Fruit fly (Drosophila melanogaster) whole organism, prepupa: ENCODE results near the gene RpL35A.
A peak's percentile ranks its signal among the peaks of the same experiment; 100 is the strongest.

ENCODE experiments used
- Blimp-1 ChIP-seq: fragments of 200-800 bp; sonication (Bioruptor generic); optimal IDR thresholded peaks from 3 replicates; lab custom pipeline; 2017; ENCODE audit warnings: missing biosample characterization, missing genetic modification characterization, mild to moderate bottlenecking, moderate library complexity, missing genetic modification reagents
- CG10631 ChIP-seq: fragments of 200-800 bp; sonication (Bioruptor generic); optimal IDR thresholded peaks from 2 replicates; lab custom pipeline; 2016; ENCODE audit warnings: missing biosample characterization, missing genetic modification characterization
- CG11294 ChIP-seq: fragments of 200-800 bp; sonication (Bioruptor generic); IDR thresholded peaks from 2 replicates; pipeline ENCODE4 v1.3.6; 2022; ENCODE audit warnings: missing biosample characterization, missing genetic modification characterization
- CG11762 ChIP-seq: fragments of 200-800 bp; sonication (Bioruptor generic); optimal IDR thresholded peaks from 3 replicates; lab custom pipeline; 2016; ENCODE audit warnings: missing biosample characterization, missing genetic modification characterization; ENCODE audit not compliant: insufficient read depth
- CG11902 ChIP-seq: fragments of 200-800 bp; sonication (Bioruptor generic); optimal IDR thresholded peaks from 3 replicates; lab custom pipeline; 2016; ENCODE audit warnings: missing biosample characterization, missing genetic modification characterization
- CG15336 ChIP-seq: fragments of 200-800 bp; sonication (Bioruptor generic); IDR thresholded peaks from 2 replicates; pipeline ENCODE4 v1.3.6; 2022; ENCODE audit warnings: missing biosample characterization, missing genetic modification characterization
- CG1621 ChIP-seq: fragments of 200-800 bp; sonication (Bioruptor generic); optimal IDR thresholded peaks from 3 replicates; lab custom pipeline; 2018; ENCODE audit warnings: missing biosample characterization, mild to moderate bottlenecking, missing genetic modification characterization
- CG16779 ChIP-seq: fragments of 200-800 bp; sonication (Bioruptor generic); optimal IDR thresholded peaks from 3 replicates; lab custom pipeline; 2017; ENCODE audit warnings: missing biosample characterization, mild to moderate bottlenecking, missing genetic modification characterization
- CG3032 ChIP-seq: fragments of 200-800 bp; optimal IDR thresholded peaks from 2 replicates; lab custom pipeline; 2019; ENCODE audit warnings: missing biosample characterization, mild to moderate bottlenecking, missing genetic modification characterization, moderate library complexity
- CG31627 ChIP-seq: fragments of 200-800 bp; sonication (Bioruptor generic); optimal IDR thresholded peaks from 3 replicates; lab custom pipeline; 2016; ENCODE audit warnings: missing biosample characterization, missing genetic modification characterization
- CG32006 ChIP-seq: fragments of 200-800 bp; sonication (Bioruptor generic); optimal IDR thresholded peaks from 3 replicates; lab custom pipeline; 2017; ENCODE audit warnings: missing biosample characterization, mild to moderate bottlenecking, missing genetic modification characterization
- CG34406 ChIP-seq: fragments of 200-800 bp; sonication (Bioruptor generic); optimal IDR thresholded peaks from 3 replicates; lab custom pipeline; 2016; ENCODE audit warnings: missing biosample characterization, missing genetic modification characterization
- CG3919 ChIP-seq: fragments of 200-800 bp; sonication (Bioruptor generic); optimal IDR thresholded peaks from 3 replicates; lab custom pipeline; 2016; ENCODE audit warnings: missing biosample characterization, missing genetic modification characterization
- CG4318 ChIP-seq: fragments of 200-800 bp; sonication (Bioruptor generic); optimal IDR thresholded peaks from 3 replicates; lab custom pipeline; 2017; ENCODE audit warnings: missing biosample characterization, mild to moderate bottlenecking, missing genetic modification characterization
- CG6163 ChIP-seq: fragments of 200-800 bp; sonication (Bioruptor generic); IDR thresholded peaks from 3 replicates; pipeline ENCODE4 v1.3.6; 2022; ENCODE audit warnings: missing biosample characterization, missing genetic modification characterization
- CG6276 ChIP-seq: fragments of 200-800 bp; sonication (Bioruptor generic); optimal IDR thresholded peaks from 2 replicates; lab custom pipeline; 2017; ENCODE audit warnings: missing biosample characterization, mild to moderate bottlenecking, missing genetic modification characterization
- CG6808 ChIP-seq: fragments of 200-800 bp; sonication (Bioruptor generic); optimal IDR thresholded peaks from 3 replicates; lab custom pipeline; 2017; ENCODE audit warnings: missing biosample characterization, missing genetic modification characterization, mild to moderate bottlenecking, moderate library complexity, missing genetic modification reagents
- CG6854 ChIP-seq: fragments of 200-800 bp; sonication (Bioruptor generic); optimal IDR thresholded peaks from 2 replicates; lab custom pipeline; 2017; ENCODE audit warnings: missing biosample characterization, mild to moderate bottlenecking, missing genetic modification characterization
- CG7368 ChIP-seq: fragments of 200-800 bp; sonication (Bioruptor generic); optimal IDR thresholded peaks from 3 replicates; lab custom pipeline; 2016; ENCODE audit warnings: missing biosample characterization, missing genetic modification characterization
- CG8119 ChIP-seq: fragments of 200-800 bp; sonication (Bioruptor generic); IDR thresholded peaks from 3 replicates; pipeline ENCODE4 v1.3.6; 2022; ENCODE audit warnings: missing biosample characterization, missing genetic modification characterization
- CG8319 ChIP-seq: fragments of 200-800 bp; sonication (Bioruptor generic); optimal IDR thresholded peaks from 3 replicates; lab custom pipeline; 2016; ENCODE audit warnings: missing biosample characterization, missing genetic modification characterization
- CG8632 ChIP-seq: fragments of 200-800 bp; sonication (Bioruptor generic); optimal IDR thresholded peaks from 3 replicates; lab custom pipeline; 2016; ENCODE audit warnings: missing biosample characterization, missing genetic modification characterization
- CG9139 ChIP-seq: fragments of 200-800 bp; sonication (Bioruptor generic); optimal IDR thresholded peaks from 3 replicates; lab custom pipeline; 2017; ENCODE audit warnings: missing biosample characterization, mild to moderate bottlenecking, missing genetic modification characterization
- Eip75B ChIP-seq: fragments of 200-800 bp; sonication (Bioruptor generic); optimal IDR thresholded peaks from 3 replicates; lab custom pipeline; 2016; ENCODE audit warnings: missing biosample characterization, missing genetic modification characterization
- Eip78C ChIP-seq: fragments of 200-800 bp; sonication (Bioruptor generic); peaks from one replicate; lab custom pipeline; 2016; ENCODE audit warnings: missing biosample characterization, missing genetic modification characterization
- Eip93F ChIP-seq: fragments of 200-800 bp; sonication (Bioruptor generic); optimal IDR thresholded peaks from 2 replicates; lab custom pipeline; 2016; ENCODE audit warnings: missing biosample characterization, mild to moderate bottlenecking, missing genetic modification characterization
- Ets96B ChIP-seq: fragments of 200-800 bp; optimal IDR thresholded peaks from 2 replicates; lab custom pipeline; 2019; ENCODE audit warnings: missing biosample characterization, mild to moderate bottlenecking, missing genetic modification characterization, moderate library complexity
- Gug ChIP-seq: fragments of 200-800 bp; sonication (Bioruptor generic); IDR thresholded peaks from 2 replicates; pipeline ENCODE4 v1.3.6; 2022; ENCODE audit warnings: missing biosample characterization, missing genetic modification characterization
- Hr38 ChIP-seq: sonication (Bioruptor generic); optimal IDR thresholded peaks from 2 replicates; lab custom pipeline; 2016; ENCODE audit warnings: missing biosample characterization, missing genetic modification characterization
- Hr39 ChIP-seq: fragments of 200-800 bp; sonication (Bioruptor generic); optimal IDR thresholded peaks from 2 replicates; lab custom pipeline; 2016; ENCODE audit warnings: missing biosample characterization, missing genetic modification characterization
- Hr4 ChIP-seq: fragments of 200-800 bp; sonication (Bioruptor generic); optimal IDR thresholded peaks from 3 replicates; lab custom pipeline; 2016; ENCODE audit warnings: missing biosample characterization, missing genetic modification characterization
- Lpt ChIP-seq: fragments of 200-800 bp; sonication (Bioruptor generic); optimal IDR thresholded peaks from 3 replicates; lab custom pipeline; 2016; ENCODE audit warnings: missing biosample characterization, missing genetic modification characterization
- Met ChIP-seq: fragments of 200-800 bp; sonication (Bioruptor generic); optimal IDR thresholded peaks from 3 replicates; lab custom pipeline; 2016; ENCODE audit warnings: missing biosample characterization, missing genetic modification characterization
- OdsH ChIP-seq: fragments of 200-800 bp; sonication (Bioruptor generic); optimal IDR thresholded peaks from 3 replicates; lab custom pipeline; 2016; ENCODE audit warnings: missing biosample characterization, missing genetic modification characterization
- Smox ChIP-seq: fragments of 200-800 bp; sonication (Bioruptor generic); optimal IDR thresholded peaks from 3 replicates; lab custom pipeline; 2016; ENCODE audit warnings: missing biosample characterization, missing genetic modification characterization
- Sox102F ChIP-seq: fragments of 200-800 bp; sonication (Bioruptor generic); optimal IDR thresholded peaks from 2 replicates; lab custom pipeline; 2016; ENCODE audit warnings: missing biosample characterization, mild to moderate bottlenecking, missing genetic modification characterization
- Sox14 ChIP-seq: fragments of 200-800 bp; sonication (Bioruptor generic); optimal IDR thresholded peaks from 3 replicates; lab custom pipeline; 2016; ENCODE audit warnings: missing biosample characterization, missing genetic modification characterization
- Sox15 ChIP-seq: fragments of 200-800 bp; sonication (Bioruptor generic); optimal IDR thresholded peaks from 3 replicates; lab custom pipeline; 2016; ENCODE audit warnings: missing biosample characterization, missing genetic modification characterization
- acj6 ChIP-seq: fragments of 200-800 bp; sonication (Bioruptor generic); optimal IDR thresholded peaks from 3 replicates; lab custom pipeline; 2016; ENCODE audit warnings: missing biosample characterization, missing genetic modification characterization
- cyc ChIP-seq: fragments of 200-800 bp; sonication (Bioruptor generic); optimal IDR thresholded peaks from 3 replicates; lab custom pipeline; 2016; ENCODE audit warnings: missing biosample characterization, missing genetic modification characterization
- dac ChIP-seq: fragments of 200-800 bp; sonication (Bioruptor generic); optimal IDR thresholded peaks from 2 replicates; lab custom pipeline; 2017; ENCODE audit warnings: missing biosample characterization, mild to moderate bottlenecking, missing genetic modification characterization
- dsx ChIP-seq: fragments of 200-800 bp; optimal IDR thresholded peaks from 3 replicates; lab custom pipeline; 2019; ENCODE audit warnings: missing biosample characterization, mild to moderate bottlenecking, missing genetic modification characterization, moderate library complexity; ENCODE audit not compliant: poor library complexity, severe bottlenecking
- eg ChIP-seq: fragments of 200-800 bp; sonication (Bioruptor generic); IDR thresholded peaks from 3 replicates; pipeline ENCODE4 v1.3.6; 2022; ENCODE audit warnings: missing biosample characterization, missing genetic modification characterization
- fd59A ChIP-seq: fragments of 200-800 bp; sonication (Bioruptor generic); optimal IDR thresholded peaks from 2 replicates; lab custom pipeline; 2017; ENCODE audit warnings: missing biosample characterization, mild to moderate bottlenecking, missing genetic modification characterization, missing genetic modification reagents
- fd85E ChIP-seq: fragments of 200-800 bp; sonication (Bioruptor generic); optimal IDR thresholded peaks from 3 replicates; lab custom pipeline; 2016; ENCODE audit warnings: missing biosample characterization, missing genetic modification characterization
- fkh ChIP-seq: fragments of 200-800 bp; sonication (Bioruptor generic); optimal IDR thresholded peaks from 3 replicates; lab custom pipeline; 2017; ENCODE audit warnings: missing biosample characterization, mild to moderate bottlenecking, missing genetic modification characterization, moderate library complexity
- lz ChIP-seq: fragments of 200-800 bp; sonication (Bioruptor generic); optimal IDR thresholded peaks from 3 replicates; lab custom pipeline; 2016; ENCODE audit warnings: missing biosample characterization, missing genetic modification characterization
- pdm3 ChIP-seq: fragments of 200-800 bp; sonication (Bioruptor generic); optimal IDR thresholded peaks from 3 replicates; lab custom pipeline; 2016; ENCODE audit warnings: missing biosample characterization, missing genetic modification characterization
- spab ChIP-seq: fragments of 200-800 bp; sonication (Bioruptor generic); optimal IDR thresholded peaks from 2 replicates; lab custom pipeline; 2017; ENCODE audit warnings: missing biosample characterization, mild to moderate bottlenecking, missing genetic modification characterization, missing genetic modification reagents
- ss ChIP-seq, 2 experiments: fragments of 200-800 bp; sonication (Bioruptor generic); optimal IDR thresholded peaks; 2 replicates in 1 of 2; 3 replicates in 1 of 2; lab custom pipeline; 2017 to 2018; ENCODE audit warnings: mild to moderate bottlenecking in 2 of 2, missing biosample characterization in 2 of 2, missing genetic modification characterization in 2 of 2, moderate library complexity in 1 of 2
- svp ChIP-seq: fragments of 200-800 bp; sonication (Bioruptor generic); peaks from one replicate; lab custom pipeline; 2016; ENCODE audit warnings: missing biosample characterization, missing genetic modification characterization
- topi ChIP-seq: fragments of 200-800 bp; sonication (Bioruptor generic); optimal IDR thresholded peaks from 3 replicates; lab custom pipeline; 2016; ENCODE audit warnings: missing biosample characterization, missing genetic modification characterization
- vri ChIP-seq: fragments of 200-800 bp; sonication (Bioruptor generic); optimal IDR thresholded peaks from 3 replicates; lab custom pipeline; 2016; ENCODE audit warnings: missing biosample characterization, mild to moderate bottlenecking, missing genetic modification characterization

Gene RpL35A

dm6 chr3R:5466875-5467274 is at the start of gene RpL35A:
Gene RpL35A, minus strand, starts transcription at chr3R:5467101.
- peak; percentile 60 for TF ChIP-seq CG34406 (GFP tag; lab: Kevin White, UChicago)
- TF ChIP-seq cyc = peak; percentile 58
- TF ChIP-seq CG6854 (GFP tag; lab: Kevin White, UChicago) = peak; percentile 93
- peak; percentile 68 for TF ChIP-seq CG7368
- TF ChIP-seq CG3032 (tag; lab: Kevin White, UChicago) = peak; percentile 43
- 0 out of 2 replicates have a peak, but pooled peaks have one; percentile 12 for TF ChIP-seq CG15336 (GFP tag; lab: Robert Waterston, UW)
- no peak for TF ChIP-seq CG4318 (GFP tag; lab: Kevin White, UChicago)
- no peak for TF ChIP-seq CG8119 (GFP tag; lab: Robert Waterston, UW)
- TF ChIP-seq Gug (GFP tag; lab: Robert Waterston, UW) = no peak
- no peak for TF ChIP-seq vri
- TF ChIP-seq CG31627 (GFP tag; lab: Kevin White, UChicago) = peak; percentile 54
- peak; percentile 52 for TF ChIP-seq Sox14 (GFP tag; lab: Kevin White, UChicago)
- no peak for TF ChIP-seq Lpt (GFP tag; lab: Kevin White, UChicago)
- TF ChIP-seq Hr4 = no peak
- peak; percentile 55 for TF ChIP-seq Eip75B (GFP tag; lab: Kevin White, UChicago)
- no peak for TF ChIP-seq Sox15 (GFP tag; lab: Kevin White, UChicago)
- TF ChIP-seq fd85E = no peak
- no peak for TF ChIP-seq spab (GFP tag; lab: Kevin White, UChicago)
- TF ChIP-seq svp (GFP tag; lab: Kevin White, UChicago) = no peak
- peak; percentile 66 to 86 for TF ChIP-seq ss (GFP tag; optimal IDR thresholded peaks at IDR 0.05; lab: Kevin White, UChicago)
- no peak for TF ChIP-seq CG10631 (GFP tag; lab: Kevin White, UChicago)
- TF ChIP-seq Met (GFP tag; lab: Kevin White, UChicago) = peak; percentile 80
- no peak for TF ChIP-seq Hr38
- peak; percentile 49 for TF ChIP-seq acj6
- TF ChIP-seq dsx (GFP tag; lab: Kevin White, UChicago) = peak; percentile 74
- peak; percentile 59 for TF ChIP-seq CG1621 (tag; lab: Kevin White, UChicago)
- TF ChIP-seq CG11762 (GFP tag; lab: Kevin White, UChicago) = peak; percentile 39
- TF ChIP-seq CG9139 (GFP tag; lab: Kevin White, UChicago) = no peak
- TF ChIP-seq CG8632 (GFP tag; lab: Kevin White, UChicago) = peak; percentile 64
- peak; percentile 78 for TF ChIP-seq topi (GFP tag; lab: Kevin White, UChicago)
- peak; percentile 74 for TF ChIP-seq Blimp-1 (GFP tag; lab: Kevin White, UChicago)
- no peak for TF ChIP-seq CG11294 (GFP tag; lab: Robert Waterston, UW)
- peak; percentile 22 for TF ChIP-seq OdsH
- TF ChIP-seq CG16779 (tag; lab: Kevin White, UChicago) = no peak
- TF ChIP-seq CG11902 (GFP tag; lab: Kevin White, UChicago) = no peak
- TF ChIP-seq dac = peak; percentile 21
- TF ChIP-seq pdm3 (GFP tag; lab: Kevin White, UChicago) = peak; percentile 53
- no peak for TF ChIP-seq CG8319 (GFP tag; lab: Kevin White, UChicago)
- no peak for TF ChIP-seq Eip93F (GFP tag; lab: Kevin White, UChicago)
- TF ChIP-seq lz (GFP tag; lab: Kevin White, UChicago) = peak; percentile 72
- TF ChIP-seq Hr39 = peak; percentile 41
- TF ChIP-seq CG6163 (GFP tag; lab: Robert Waterston, UW) = peak; percentile 76
- no peak for TF ChIP-seq CG32006 (GFP tag; lab: Kevin White, UChicago)
- TF ChIP-seq Eip78C (GFP tag; lab: Kevin White, UChicago) = peak; percentile 92
- TF ChIP-seq Smox (GFP tag; lab: Kevin White, UChicago) = no peak
- peak; percentile 65; the same call in 2 of the 3 replicates for TF ChIP-seq eg
- peak; percentile 5 for TF ChIP-seq Ets96B (tag; lab: Kevin White, UChicago)
- TF ChIP-seq CG6808 (GFP tag; lab: Kevin White, UChicago) = peak; percentile 62
- peak; percentile 82 for TF ChIP-seq CG3919 (GFP tag; lab: Kevin White, UChicago)
- no peak for TF ChIP-seq fd59A (GFP tag; lab: Kevin White, UChicago)
- TF ChIP-seq CG6276 (GFP tag; lab: Kevin White, UChicago) = no peak
- no peak for TF ChIP-seq Sox102F (GFP tag; lab: Kevin White, UChicago)
- TF ChIP-seq fkh = no peak
